Worm (Caenorhabditis elegans) whole organism, late embryonic: ENCODE results near the gene srlf-17.

Experiments used
- C08G9.2 ChIP-seq: sonication (generic microtip); optimal IDR thresholded peaks from 2 replicates; lab custom pipeline; 2016; ENCODE audit warnings: mild to moderate bottlenecking, missing genetic modification characterization, moderate library complexity, missing compliant biosample characterization
- ama-1 ChIP-seq: fragments of 150-350 bp; optimal IDR thresholded peaks from 2 replicates; lab custom pipeline; 2014
- ceh-14 ChIP-seq: sonication (generic microtip); optimal IDR thresholded peaks from 2 replicates; lab custom pipeline; 2016; ENCODE audit warnings: missing genotype, missing genetic modification characterization, missing compliant biosample characterization
- ceh-2 ChIP-seq: sonication (generic microtip); optimal IDR thresholded peaks from 2 replicates; lab custom pipeline; 2016; ENCODE audit warnings: missing genotype, missing genetic modification characterization, missing compliant biosample characterization
- dve-1 ChIP-seq: sonication (generic microtip); optimal IDR thresholded peaks from 2 replicates; lab custom pipeline; 2017; ENCODE audit warnings: antibody characterized with exemption, mild to moderate bottlenecking, missing genetic modification characterization, missing compliant biosample characterization
- elt-4 ChIP-seq: sonication (generic microtip); optimal IDR thresholded peaks from 2 replicates; lab custom pipeline; 2016; ENCODE audit warnings: missing genetic modification characterization, missing compliant biosample characterization
- mec-3 ChIP-seq: sonication (generic microtip); optimal IDR thresholded peaks from 2 replicates; lab custom pipeline; 2016; ENCODE audit warnings: borderline replicate concordance, missing genetic modification characterization, missing compliant biosample characterization
- nhr-11 ChIP-seq: fragments of 150-350 bp; optimal IDR thresholded peaks from 2 replicates; lab custom pipeline; 2014; ENCODE audit warnings: missing biosample characterization, missing genetic modification characterization
- npax-4 ChIP-seq: sonication (generic microtip); optimal IDR thresholded peaks from 2 replicates; lab custom pipeline; 2016; ENCODE audit warnings: missing genetic modification characterization, missing compliant biosample characterization
- pag-3 ChIP-seq: sonication (generic microtip); optimal IDR thresholded peaks from 2 replicates; lab custom pipeline; 2016; ENCODE audit warnings: missing compliant biosample characterization, missing genetic modification characterization, borderline replicate concordance
- pha-4 ChIP-seq: fragments of 150-350 bp; optimal IDR thresholded peaks from 2 replicates; lab custom pipeline; 2018; ENCODE audit warnings: missing biosample characterization, missing genetic modification reagents, missing genetic modification characterization
- pqm-1 ChIP-seq: sonication (generic microtip); optimal IDR thresholded peaks from 2 replicates; lab custom pipeline; 2016; ENCODE audit warnings: missing genetic modification characterization, missing compliant biosample characterization
- pros-1 ChIP-seq: fragments of 150-350 bp; optimal IDR thresholded peaks from 2 replicates; lab custom pipeline; 2014; ENCODE audit warnings: missing biosample characterization, missing genetic modification reagents, missing genetic modification characterization

DNA sequence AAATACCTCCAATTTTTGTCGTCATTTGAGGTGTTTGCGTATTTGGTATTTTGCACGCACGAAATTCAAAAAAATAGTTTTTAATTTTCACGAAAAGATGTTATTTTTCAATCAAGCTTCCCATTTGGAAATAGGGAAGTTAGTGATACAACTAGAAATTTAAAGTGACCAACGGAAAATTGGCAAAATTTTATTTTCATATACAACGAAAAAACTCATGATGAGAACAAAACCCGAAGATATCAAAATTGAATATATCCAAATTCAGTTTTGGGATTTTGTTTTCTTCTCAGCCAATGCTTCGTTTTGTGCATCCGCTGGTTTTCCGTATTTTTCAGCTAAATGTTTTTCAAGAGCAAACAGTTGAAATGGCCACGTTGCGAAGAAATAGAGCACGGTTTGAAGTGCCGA, 43.4 kb upstream of the srlf-17 start:
- no peak for TF ChIP-seq C08G9.2 (tag; lab: Kevin White, UChicago)
- TF ChIP-seq pros-1 (tag; lab: Kevin White, UChicago) = no peak
- TF ChIP-seq dve-1 (tag; lab: Kevin White, UChicago) = no peak
- no peak for TF ChIP-seq pag-3 (tag; lab: Kevin White, UChicago)
- TF ChIP-seq ama-1 (lab: Kevin White, UChicago) = no peak
- no peak for TF ChIP-seq ceh-14 (tag; lab: Kevin White, UChicago)
- no peak for TF ChIP-seq npax-4 (tag; lab: Kevin White, UChicago)
- no peak for TF ChIP-seq pqm-1 (tag; lab: Kevin White, UChicago)
- TF ChIP-seq pha-4 (tag; lab: Kevin White, UChicago) = no peak
- TF ChIP-seq nhr-11 (tag; lab: Kevin White, UChicago) = no peak
- no peak for TF ChIP-seq elt-4 (tag; lab: Kevin White, UChicago)
- no peak for TF ChIP-seq mec-3 (tag; lab: Kevin White, UChicago)
- no peak for TF ChIP-seq ceh-2
